Fruit fly (Drosophila melanogaster) whole organism: ENCODE results near the gene CG13380.

ENCODE experiments used
- CG8478 ChIP-seq: fragments of >200 bp; optimal IDR thresholded peaks from 2 replicates; lab custom pipeline; 2018; ENCODE audit warnings: inconsistent platforms
- EcR ChIP-seq, 2 experiments: fragments of >200 bp; optimal IDR thresholded peaks; 2 replicates each; lab custom pipeline; 2017; ENCODE audit warnings: missing biosample characterization in 2 of 2, missing genetic modification characterization in 2 of 2, missing genetic modification reagents in 2 of 2
- pan ChIP-seq: fragments of >200 bp; optimal IDR thresholded peaks from 2 replicates; lab custom pipeline; 2017
- usp ChIP-seq: fragments of >200 bp; optimal IDR thresholded peaks from 2 replicates; lab custom pipeline; 2017; ENCODE audit warnings: missing biosample characterization, missing genetic modification characterization, mixed read lengths

DNA sequence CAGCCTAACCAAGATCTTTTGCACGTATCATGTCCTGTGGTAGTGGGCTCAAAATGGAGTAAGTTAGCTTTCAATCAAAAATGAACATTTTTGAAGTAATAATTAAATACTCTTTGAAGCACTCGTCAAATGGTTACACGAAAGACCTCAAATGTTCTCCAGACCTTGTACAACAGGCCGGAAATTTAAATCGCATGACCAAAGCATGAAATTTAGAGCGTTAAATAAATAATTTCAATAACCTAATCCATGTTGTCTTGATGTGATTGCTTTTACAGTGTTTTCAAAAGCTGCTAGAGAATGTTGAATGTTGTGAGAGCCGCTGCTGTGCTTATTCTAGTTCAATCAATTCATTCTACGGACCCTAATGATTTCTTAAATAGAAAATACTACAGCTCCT lies 12.6 kb downstream of the CG13380 start, which contains the start of gene CG18233:
- no peak for TF ChIP-seq usp (GFP tag; lab: Kevin White, UChicago)
- no peak for TF ChIP-seq pan (lab: Kevin White, UChicago)
- TF ChIP-seq CG8478 (lab: Kevin White, UChicago), result no peak
- TF ChIP-seq EcR (GFP tag; optimal IDR thresholded peaks at IDR 0.05; lab: Kevin White, UChicago), result no peak
